Worm (Caenorhabditis elegans) whole organism, L2 larva: ENCODE measurements around the gene C16A11.7.

ENCODE experiments used
- R02D3.7 ChIP-seq: fragments of 150-350 bp; optimal IDR thresholded peaks from 2 replicates; lab custom pipeline; 2014; ENCODE audit warnings: missing biosample characterization, missing genetic modification characterization
- ama-1 ChIP-seq: fragments of 150-350 bp; optimal IDR thresholded peaks from 2 replicates; lab custom pipeline; 2018; ENCODE audit warnings: inconsistent platforms
- blmp-1 ChIP-seq: sonication (generic microtip); optimal IDR thresholded peaks from 2 replicates; lab custom pipeline; 2017; ENCODE audit warnings: missing genetic modification characterization, mild to moderate bottlenecking, missing compliant biosample characterization, antibody characterized with exemption, moderate library complexity; ENCODE audit not compliant: insufficient read depth
- egl-27 ChIP-seq: sonication (generic microtip); optimal IDR thresholded peaks from 3 replicates; lab custom pipeline; 2017; ENCODE audit warnings: missing biosample characterization, missing genetic modification reagents, missing genetic modification characterization
- gmeb-1 ChIP-seq: fragments of 150-350 bp; optimal IDR thresholded peaks from 2 replicates; lab custom pipeline; 2014; ENCODE audit warnings: missing biosample characterization, missing genetic modification characterization
- lin-39 ChIP-seq: fragments of 150-350 bp; optimal IDR thresholded peaks from 2 replicates; lab custom pipeline; 2014; ENCODE audit warnings: missing biosample characterization, missing genetic modification reagents, missing genetic modification characterization
- lsy-2 ChIP-seq, 2 experiments: fragments of 150-350 bp in 1 of 2; sonication (generic microtip) in 1 of 2; optimal IDR thresholded peaks; 2 replicates each; lab custom pipeline; 2014 to 2017; ENCODE audit warnings: missing biosample characterization in 2 of 2, missing genetic modification characterization in 2 of 2
- nhr-12 ChIP-seq: fragments of 150-350 bp; optimal IDR thresholded peaks from 2 replicates; lab custom pipeline; 2014; ENCODE audit warnings: missing biosample characterization, missing genetic modification characterization
- nhr-25 ChIP-seq: fragments of 150-350 bp; sonication (generic microtip); optimal IDR thresholded peaks from 3 replicates; lab custom pipeline; 2014; ENCODE audit warnings: missing biosample characterization, missing genetic modification characterization
- snpc-4 ChIP-seq: fragments of 150-350 bp; optimal IDR thresholded peaks from 2 replicates; lab custom pipeline; 2014; ENCODE audit warnings: missing biosample characterization, missing genetic modification characterization

DNA sequence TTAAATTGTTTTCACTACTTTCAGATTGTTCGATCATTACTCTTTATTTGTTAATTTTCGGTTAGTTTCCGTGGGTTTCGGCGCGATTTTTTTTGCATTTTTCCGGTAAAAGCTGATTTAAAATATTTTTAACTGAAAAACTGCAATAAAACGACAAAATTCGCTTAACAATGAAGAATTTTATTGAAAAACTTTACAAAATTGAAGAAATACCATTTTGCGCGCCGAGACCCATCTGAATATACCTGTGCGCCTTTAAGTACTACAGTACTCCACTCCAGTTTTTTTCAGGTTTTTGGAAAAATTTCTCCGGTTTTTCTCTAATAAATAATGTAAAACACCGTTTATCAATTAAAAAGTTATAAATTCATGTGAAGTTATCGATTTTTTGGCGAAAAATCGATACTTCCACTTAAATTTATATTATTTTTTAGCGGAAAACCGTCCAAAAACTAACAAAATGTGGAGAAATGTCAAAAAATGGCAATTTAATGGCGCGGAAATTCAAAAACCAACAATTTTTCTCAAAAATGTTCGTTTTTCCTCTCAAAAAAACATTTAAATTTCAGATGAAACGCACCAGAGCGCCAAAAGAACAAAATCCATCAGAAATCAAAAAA lies 25.8 kb downstream of the C16A11.7 start, which contains the start of gene C16A11.10:
- no peak for TF ChIP-seq snpc-4 (tag; lab: Kevin White, UChicago)
- no peak for TF ChIP-seq R02D3.7 (tag; lab: Kevin White, UChicago)
- TF ChIP-seq egl-27 (tag; lab: Kevin White, UChicago): no peak
- TF ChIP-seq lin-39 (tag; lab: Kevin White, UChicago): no peak
- no peak for TF ChIP-seq nhr-25 (tag; lab: Kevin White, UChicago)
- no peak for TF ChIP-seq lsy-2 (tag; optimal IDR thresholded peaks at IDR 0.05; lab: Kevin White, UChicago)
- no peak for TF ChIP-seq nhr-12
- TF ChIP-seq blmp-1 (tag; lab: Kevin White, UChicago): no peak
- no peak for TF ChIP-seq ama-1 (lab: Kevin White, UChicago)
- no peak for TF ChIP-seq gmeb-1 (tag; lab: Kevin White, UChicago)
